Fruit fly (Drosophila melanogaster): ENCODE measurements around the gene Cyp4ac2.
A peak's percentile ranks its signal among the peaks of the same experiment; 100 is the strongest.

Gene Cyp4ac2

dm6 chr2L:5237899-5238566 is 28.2 kb upstream of the Cyp4ac2 start:
- no peak for TF ChIP-seq pad (GFP tag; optimal IDR thresholded peaks at IDR 0.05)
- TF ChIP-seq ovo (GFP tag; optimal IDR thresholded peaks at IDR 0.05) = no peak
- peak; percentile 51 for TF ChIP-seq kay (GFP tag; ENCODE audit: borderline replicate concordance)

dm6 chr2L:5238567-5238925 is 27.6 kb upstream of the Cyp4ac2 start:
- no peak for TF ChIP-seq ovo (GFP tag; optimal IDR thresholded peaks at IDR 0.05)
- no peak for TF ChIP-seq CG12768 (GFP tag; optimal IDR thresholded peaks at IDR 0.05)
- TF ChIP-seq CG7101 (tag; optimal IDR thresholded peaks at IDR 0.05) = no peak
- TF ChIP-seq Mnt (GFP tag; optimal IDR thresholded peaks at IDR 0.05) = no peak
- TF ChIP-seq CG33017 (tag; optimal IDR thresholded peaks at IDR 0.05) = no peak
- TF ChIP-seq Clk (GFP tag; optimal IDR thresholded peaks at IDR 0.05) = no peak
- TF ChIP-seq CG7045 (GFP tag; optimal IDR thresholded peaks at IDR 0.05) = no peak
- no peak for TF ChIP-seq CG11617 (GFP tag; optimal IDR thresholded peaks at IDR 0.05)
- no peak for TF ChIP-seq cic (GFP tag; optimal IDR thresholded peaks at IDR 0.05)
- no peak for TF ChIP-seq toe (GFP tag; optimal IDR thresholded peaks at IDR 0.05)
- TF ChIP-seq CG5204 (GFP tag; optimal IDR thresholded peaks at IDR 0.05) = no peak
- TF ChIP-seq CG14711 (tag; optimal IDR thresholded peaks at IDR 0.05) = no peak
- no peak for TF ChIP-seq bab1 (GFP tag; optimal IDR thresholded peaks at IDR 0.05)
- TF ChIP-seq pad (GFP tag; optimal IDR thresholded peaks at IDR 0.05) = no peak
- TF ChIP-seq CG1620 (GFP tag; optimal IDR thresholded peaks at IDR 0.05) = no peak
- no peak for TF ChIP-seq tj (GFP tag; optimal IDR thresholded peaks at IDR 0.05)
- no peak for TF ChIP-seq kay (GFP tag; ENCODE audit: borderline replicate concordance)

- TF ChIP-seq CG11617 (GFP tag; optimal IDR thresholded peaks at IDR 0.05) = no peak
- no peak for TF ChIP-seq Mnt (GFP tag; optimal IDR thresholded peaks at IDR 0.05)
- no peak for TF ChIP-seq kay (GFP tag; ENCODE audit: borderline replicate concordance)
- TF ChIP-seq ovo (GFP tag; optimal IDR thresholded peaks at IDR 0.05) = no peak
- no peak for TF ChIP-seq cnc (optimal IDR thresholded peaks at IDR 0.05)
- TF ChIP-seq toe (GFP tag; optimal IDR thresholded peaks at IDR 0.05) = no peak
- TF ChIP-seq Crg-1 (GFP tag; optimal IDR thresholded peaks at IDR 0.05) = no peak
- TF ChIP-seq cic (GFP tag; optimal IDR thresholded peaks at IDR 0.05) = no peak
- TF ChIP-seq Hr96 (GFP tag; optimal IDR thresholded peaks at IDR 0.05) = no peak
- no peak for TF ChIP-seq CG14711 (tag; optimal IDR thresholded peaks at IDR 0.05)
- no peak for TF ChIP-seq bab1 (GFP tag; optimal IDR thresholded peaks at IDR 0.05)
- no peak for TF ChIP-seq pad (GFP tag; optimal IDR thresholded peaks at IDR 0.05)
- no peak for TF ChIP-seq CG12768 (GFP tag; optimal IDR thresholded peaks at IDR 0.05)
- no peak for TF ChIP-seq Clk (GFP tag; optimal IDR thresholded peaks at IDR 0.05)
- TF ChIP-seq tj (GFP tag; optimal IDR thresholded peaks at IDR 0.05) = no peak
- no peak for TF ChIP-seq CG7045 (GFP tag; optimal IDR thresholded peaks at IDR 0.05)
- TF ChIP-seq CG5204 (GFP tag; optimal IDR thresholded peaks at IDR 0.05) = no peak
Observed at dm6 chr2L:5239433-5240278, 26.5 kb upstream of the Cyp4ac2 start.

dm6 chr2L:5240520-5240919 is 25.7 kb upstream of the Cyp4ac2 start:
- no peak for TF ChIP-seq toe (GFP tag; optimal IDR thresholded peaks at IDR 0.05)
- TF ChIP-seq Clk (GFP tag; optimal IDR thresholded peaks at IDR 0.05) = no peak
- peak; percentile 9 for TF ChIP-seq bab1 (GFP tag; optimal IDR thresholded peaks at IDR 0.05)

dm6 chr2L:5242194-5242914 is 23.8 kb upstream of the Cyp4ac2 start:
- TF ChIP-seq cic (GFP tag; optimal IDR thresholded peaks at IDR 0.05) = peak; percentile 67
- no peak for TF ChIP-seq cnc (optimal IDR thresholded peaks at IDR 0.05)
- peak; percentile 70 for TF ChIP-seq CG7101 (tag; optimal IDR thresholded peaks at IDR 0.05)
- peak; percentile 16 for TF ChIP-seq Clk (GFP tag; optimal IDR thresholded peaks at IDR 0.05)
- TF ChIP-seq Crg-1 (GFP tag; optimal IDR thresholded peaks at IDR 0.05) = peak; percentile 13
- TF ChIP-seq CG7045 (GFP tag; optimal IDR thresholded peaks at IDR 0.05) = peak; percentile 23
- TF ChIP-seq Hr96 (GFP tag; optimal IDR thresholded peaks at IDR 0.05) = peak; percentile 27
- TF ChIP-seq CG12768 (GFP tag; optimal IDR thresholded peaks at IDR 0.05) = peak; percentile 30
- no peak for TF ChIP-seq bab1 (GFP tag; optimal IDR thresholded peaks at IDR 0.05)
- peak; percentile 10 for TF ChIP-seq pad (GFP tag; optimal IDR thresholded peaks at IDR 0.05)
- peak; percentile 52 for TF ChIP-seq CG14711 (tag; optimal IDR thresholded peaks at IDR 0.05)
- peak; percentile 69 for TF ChIP-seq CG11617 (GFP tag; optimal IDR thresholded peaks at IDR 0.05)
- peak; percentile 53 for TF ChIP-seq kay (GFP tag; ENCODE audit: borderline replicate concordance)
- peak; percentile 25 for TF ChIP-seq ovo (GFP tag; optimal IDR thresholded peaks at IDR 0.05)
- TF ChIP-seq tj (GFP tag; optimal IDR thresholded peaks at IDR 0.05) = peak; percentile 15
- TF ChIP-seq CG5204 (GFP tag; optimal IDR thresholded peaks at IDR 0.05) = peak; percentile 55
- no peak for TF ChIP-seq Mnt (GFP tag; optimal IDR thresholded peaks at IDR 0.05)
- TF ChIP-seq toe (GFP tag; optimal IDR thresholded peaks at IDR 0.05) = peak; percentile 4
- peak; percentile 57 for TF ChIP-seq CG33017 (tag; optimal IDR thresholded peaks at IDR 0.05)
- TF ChIP-seq CG1620 (GFP tag; optimal IDR thresholded peaks at IDR 0.05) = no peak

All from whole organism, adult.